Worm (Caenorhabditis elegans): ENCODE data around the gene C54E10.10.

Gene C54E10.10

DNA sequence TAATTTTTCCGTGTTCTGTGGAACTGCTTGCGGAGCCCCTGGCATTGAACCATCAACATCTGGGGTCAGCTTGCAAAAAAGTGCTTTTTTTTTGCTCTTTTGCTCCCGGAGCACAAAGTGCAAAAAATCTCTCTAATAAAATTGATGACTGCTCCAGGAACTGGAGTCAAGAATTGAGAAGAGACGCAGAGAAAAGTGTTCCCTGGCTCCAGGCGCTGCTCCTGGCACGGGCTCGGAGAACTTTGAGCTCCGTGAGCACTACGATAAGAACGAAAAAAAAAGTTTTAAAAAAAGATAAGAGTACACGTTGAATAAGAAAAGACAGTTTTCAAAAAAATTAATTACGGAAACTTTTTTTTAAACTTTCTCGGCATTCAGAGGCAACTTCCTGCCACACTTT, 20.4 kb downstream of the C54E10.10 start:
- TF ChIP-seq ceh-24 (tag; optimal IDR thresholded peaks at IDR 0.05), result no peak
- TF ChIP-seq K02D7.2 (tag; optimal IDR thresholded peaks at IDR 0.05), result no peak
- TF ChIP-seq unc-3 (GFP tag; conservative IDR thresholded peaks at IDR 0.05), result no peak
- no peak for TF ChIP-seq unc-3 (tag; optimal IDR thresholded peaks at IDR 0.05)
- no peak for TF ChIP-seq tbx-2 (tag; optimal IDR thresholded peaks at IDR 0.05)
- no peak for TF ChIP-seq eyg-1 (tag; optimal IDR thresholded peaks at IDR 0.05)
- no peak for TF ChIP-seq ceh-19 (GFP tag; optimal IDR thresholded peaks at IDR 0.05)
- TF ChIP-seq nhr-232 (tag; optimal IDR thresholded peaks at IDR 0.05), result no peak
- no peak for TF ChIP-seq ttx-3 (tag; optimal IDR thresholded peaks at IDR 0.05)
- TF ChIP-seq ceh-48 (tag; optimal IDR thresholded peaks at IDR 0.05), result no peak
- TF ChIP-seq K09A11.1 (tag; optimal IDR thresholded peaks at IDR 0.05; ENCODE audit: insufficient read depth), result no peak
- TF ChIP-seq sox-2 (GFP tag; IDR thresholded peaks at IDR 0.05), result no peak
- no peak for TF ChIP-seq hlh-15 (tag; optimal IDR thresholded peaks at IDR 0.05)
- no peak for TF ChIP-seq mec-3 (tag; optimal IDR thresholded peaks at IDR 0.05; ENCODE audit: borderline replicate concordance)
- no peak for TF ChIP-seq ceh-30 (tag; optimal IDR thresholded peaks at IDR 0.05)
- TF ChIP-seq nfya-1 (tag; optimal IDR thresholded peaks at IDR 0.05), result no peak
- TF ChIP-seq odd-2 (tag; optimal IDR thresholded peaks at IDR 0.05), result no peak
- no peak for TF ChIP-seq ceh-6 (GFP tag; optimal IDR thresholded peaks at IDR 0.05)
- TF ChIP-seq F13H6.1 (tag; optimal IDR thresholded peaks at IDR 0.05), result no peak
- TF ChIP-seq ceh-14 (tag; optimal IDR thresholded peaks at IDR 0.05), result no peak
- TF ChIP-seq C38D4.7 (GFP tag; optimal IDR thresholded peaks at IDR 0.05), result no peak

- TF ChIP-seq hlh-15 (tag; optimal IDR thresholded peaks at IDR 0.05), result no peak
- no peak for TF ChIP-seq sdc-2 (tag; optimal IDR thresholded peaks at IDR 0.05)
- TF ChIP-seq ceh-9 (tag; optimal IDR thresholded peaks at IDR 0.05), result no peak
- TF ChIP-seq ceh-2 (tag; optimal IDR thresholded peaks at IDR 0.05), result no peak
- TF ChIP-seq gmeb-2 (tag; optimal IDR thresholded peaks at IDR 0.05), result no peak
- no peak for TF ChIP-seq tbx-7 (tag; optimal IDR thresholded peaks at IDR 0.05)
These were observed 22.6 kb downstream of the C54E10.10 start for ce11 chrV:18780605-18781004.

- TF ChIP-seq hlh-13 (GFP tag; optimal IDR thresholded peaks at IDR 0.05) (no peak), ets-4 (tag; optimal IDR thresholded peaks at IDR 0.05) (no peak), fkh-6 (tag; optimal IDR thresholded peaks at IDR 0.05) (no peak)
These were observed 26.9 kb downstream of the C54E10.10 start, which contains the start of gene Y17D7B.4 for ce11 chrV:18776245-18776737. Gene Y17D7B.4 (minus strand): TSS chrV:18776687.

DNA sequence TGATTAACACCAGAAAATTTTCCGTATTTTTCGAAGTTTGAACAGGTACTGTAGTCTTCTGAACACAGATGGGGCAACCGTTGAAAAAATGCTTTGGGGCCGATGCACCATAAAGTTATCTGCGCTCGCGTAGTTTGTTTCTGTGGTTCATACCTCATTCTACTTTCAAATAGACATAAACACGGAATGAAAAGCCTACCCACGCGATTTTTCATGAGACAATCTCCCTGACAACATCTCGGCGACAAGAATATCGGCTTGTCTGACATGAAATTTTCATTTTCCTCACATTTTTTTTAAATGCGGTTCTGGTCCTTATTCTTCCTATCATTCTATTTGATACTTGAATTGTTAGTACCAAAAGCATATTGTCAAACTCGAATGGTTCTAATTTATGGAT, 30.4 kb downstream of the C54E10.10 start, which contains the start of gene clec-257:
clec-257 (plus strand) TSS at position 301 of the 400 bp plus-strand sequence.
- TF ChIP-seq nhr-232 (tag; optimal IDR thresholded peaks at IDR 0.05) (no peak), ceh-48 (tag; optimal IDR thresholded peaks at IDR 0.05) (no peak), ceh-22 (tag; optimal IDR thresholded peaks at IDR 0.05) (no peak)

ce11 chrV:18771804-18772386, 31.3 kb downstream of the C54E10.10 start:
- TF ChIP-seq lin-11 (tag; optimal IDR thresholded peaks at IDR 0.05) (no peak), sdc-2 (tag; optimal IDR thresholded peaks at IDR 0.05) (no peak), elt-4 (tag; optimal IDR thresholded peaks at IDR 0.05) (no peak), sox-4 (tag; optimal IDR thresholded peaks at IDR 0.05) (no peak), tbx-7 (tag; optimal IDR thresholded peaks at IDR 0.05) (no peak), fkh-10 (GFP tag; optimal IDR thresholded peaks at IDR 0.05) (no peak), sox-2 (GFP tag; IDR thresholded peaks at IDR 0.05) (no peak), K09A11.1 (tag; optimal IDR thresholded peaks at IDR 0.05; ENCODE audit: insufficient read depth) (no peak), pqm-1 (tag; optimal IDR thresholded peaks at IDR 0.05) (no peak), hlh-8 (tag; optimal IDR thresholded peaks at IDR 0.05) (no peak), ahr-1 (tag; optimal IDR thresholded peaks at IDR 0.05) (no peak), pros-1 (tag; optimal IDR thresholded peaks at IDR 0.05) (no peak), ceh-24 (tag; optimal IDR thresholded peaks at IDR 0.05) (no peak), unc-3 (GFP tag; conservative IDR thresholded peaks at IDR 0.05) (no peak), unc-3 (tag; optimal IDR thresholded peaks at IDR 0.05) (no peak), madf-2 (tag; optimal IDR thresholded peaks at IDR 0.05) (no peak), pha-4 (tag; optimal IDR thresholded peaks at IDR 0.05) (no peak)

Measured in whole organism, late embryonic.